Worm (Caenorhabditis elegans): ENCODE results near the gene C49C3.15.

DNA sequence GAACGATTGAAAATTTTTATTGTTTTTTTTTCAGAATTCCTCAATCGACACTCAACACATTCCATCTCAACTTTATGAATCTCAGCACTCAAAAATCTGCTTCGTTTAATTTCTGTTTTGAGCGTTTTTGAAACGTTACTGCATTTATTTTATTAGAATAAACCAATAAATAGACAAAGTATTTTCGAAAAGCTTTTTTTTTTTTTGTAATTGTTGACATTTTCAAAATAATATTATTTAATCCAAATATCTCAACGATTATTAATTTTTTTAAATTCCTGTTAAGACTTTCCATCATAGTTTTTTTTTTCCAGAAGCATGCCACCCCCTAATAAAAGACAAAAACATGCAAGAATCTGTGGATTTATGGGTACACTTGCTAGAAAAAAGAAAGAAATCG is 1.8 kb upstream of the C49C3.15 start, which contains the start of gene C49C3.7:
- TF ChIP-seq elt-3 (tag; optimal IDR thresholded peaks at IDR 0.05) (no peak), daf-12 (tag; optimal IDR thresholded peaks at IDR 0.05) (no peak)

Data from whole organism, L3 larva.